Fruit fly (Drosophila melanogaster) whole organism, embryonic: ENCODE measurements around the gene CG4709.

Experiments used
- Asciz ChIP-seq: fragments of 200-800 bp; sonication (Bioruptor generic); optimal IDR thresholded peaks from 2 replicates; lab custom pipeline; 2017; ENCODE audit warnings: missing biosample characterization, mild to moderate bottlenecking, missing genetic modification characterization, missing genetic modification reagents
- Atf6 ChIP-seq: fragments of 200-800 bp; sonication (Bioruptor generic); IDR thresholded peaks from 2 replicates; pipeline ENCODE4 v1.3.6; 2022; ENCODE audit warnings: missing biosample characterization, missing genetic modification characterization
- BtbVII ChIP-seq: fragments of 200-800 bp; sonication (Bioruptor generic); optimal IDR thresholded peaks from 3 replicates; lab custom pipeline; 2017; ENCODE audit warnings: missing biosample characterization, mild to moderate bottlenecking, missing genetic modification characterization
- C15 ChIP-seq: fragments of 200-800 bp; sonication (Bioruptor generic); IDR thresholded peaks from 3 replicates; pipeline ENCODE4 v1.3.6; 2022; ENCODE audit warnings: missing biosample characterization, missing genetic modification characterization
- CG10209 ChIP-seq: fragments of 200-800 bp; sonication (Bioruptor generic); optimal IDR thresholded peaks from 3 replicates; lab custom pipeline; 2017; ENCODE audit warnings: missing biosample characterization, mild to moderate bottlenecking, missing genetic modification characterization, missing genetic modification reagents
- CG10366 ChIP-seq: fragments of 200-800 bp; sonication (Bioruptor generic); IDR thresholded peaks from 2 replicates; pipeline ENCODE4 v1.3.6; 2022; ENCODE audit warnings: missing biosample characterization, missing genetic modification characterization
- CG12236 ChIP-seq: fragments of 200-800 bp; sonication (Bioruptor generic); optimal IDR thresholded peaks from 2 replicates; lab custom pipeline; 2016; ENCODE audit warnings: missing biosample characterization, missing genetic modification characterization
- CG13624 ChIP-seq: fragments of 200-800 bp; sonication (Bioruptor generic); optimal IDR thresholded peaks from 2 replicates; lab custom pipeline; 2016; ENCODE audit warnings: missing biosample characterization, missing genetic modification characterization
- CG13775 ChIP-seq: fragments of 200-800 bp; sonication (Bioruptor generic); optimal IDR thresholded peaks from 3 replicates; lab custom pipeline; 2017; ENCODE audit warnings: missing biosample characterization, mild to moderate bottlenecking, missing genetic modification characterization
- CG17328 ChIP-seq: fragments of 200-800 bp; sonication (Bioruptor generic); IDR thresholded peaks from 2 replicates; pipeline ENCODE4 v1.3.6; 2022; ENCODE audit warnings: missing biosample characterization, missing genetic modification characterization
- CG17829 ChIP-seq: fragments of 200-800 bp; optimal IDR thresholded peaks from 2 replicates; lab custom pipeline; 2019; ENCODE audit warnings: missing biosample characterization, mild to moderate bottlenecking, missing genetic modification characterization, moderate library complexity
- CG3726 ChIP-seq: fragments of 200-800 bp; sonication (Bioruptor generic); IDR thresholded peaks from 3 replicates; pipeline ENCODE4, ENCODE4 v1.3.6; 2022; ENCODE audit warnings: missing biosample characterization, missing genetic modification characterization
- CG6254 ChIP-seq: fragments of 200-800 bp; sonication (Bioruptor generic); optimal IDR thresholded peaks from 3 replicates; lab custom pipeline; 2017; ENCODE audit warnings: mild to moderate bottlenecking, missing biosample characterization, missing genetic modification reagents, missing genetic modification characterization
- CG7745 ChIP-seq: fragments of 200-800 bp; sonication (Bioruptor generic); optimal IDR thresholded peaks from 2 replicates; lab custom pipeline; 2018; ENCODE audit warnings: missing biosample characterization, mild to moderate bottlenecking, missing genetic modification characterization, moderate library complexity
- CG7786 ChIP-seq: fragments of 200-800 bp; sonication (Bioruptor generic); optimal IDR thresholded peaks from 2 replicates; lab custom pipeline; 2016; ENCODE audit warnings: missing biosample characterization, missing genetic modification characterization
- CG7928 ChIP-seq: fragments of 200-800 bp; sonication (Bioruptor generic); optimal IDR thresholded peaks from 2 replicates; lab custom pipeline; 2017; ENCODE audit warnings: missing biosample characterization, mild to moderate bottlenecking, missing genetic modification characterization
- CG8478 ChIP-seq: fragments of >200 bp; optimal IDR thresholded peaks from 2 replicates; lab custom pipeline; 2018
- CG9727 ChIP-seq: fragments of 200-800 bp; sonication (Bioruptor generic); optimal IDR thresholded peaks from 3 replicates; lab custom pipeline; 2017; ENCODE audit warnings: missing biosample characterization, mild to moderate bottlenecking, missing genetic modification characterization
- CrebB ChIP-seq: fragments of 200-800 bp; sonication (Bioruptor generic); optimal IDR thresholded peaks from 3 replicates; lab custom pipeline; 2018; ENCODE audit warnings: missing biosample characterization, mild to moderate bottlenecking, missing genetic modification characterization
- D19B ChIP-seq: fragments of 200-800 bp; sonication (Bioruptor generic); optimal IDR thresholded peaks from 2 replicates; lab custom pipeline; 2017; ENCODE audit warnings: missing biosample characterization, mild to moderate bottlenecking, missing genetic modification characterization
- Dek ChIP-seq: fragments of 200-800 bp; sonication (Bioruptor generic); optimal IDR thresholded peaks from 3 replicates; lab custom pipeline; 2019; ENCODE audit warnings: missing biosample characterization, mild to moderate bottlenecking, missing genetic modification characterization, moderate library complexity
- ERR ChIP-seq: fragments of 200-800 bp; sonication (Bioruptor generic); optimal IDR thresholded peaks from 2 replicates; lab custom pipeline; 2016; ENCODE audit warnings: missing biosample characterization, missing genetic modification characterization
- Fer1 ChIP-seq: fragments of 200-800 bp; sonication (Bioruptor generic); optimal IDR thresholded peaks from 2 replicates; lab custom pipeline; 2017; ENCODE audit warnings: missing biosample characterization, mild to moderate bottlenecking, missing genetic modification characterization
- Gsc ChIP-seq: fragments of 200-800 bp; sonication (Bioruptor generic); IDR thresholded peaks from 2 replicates; pipeline ENCODE4 v1.3.6; 2022; ENCODE audit warnings: missing biosample characterization, missing genetic modification characterization
- H2.0 ChIP-seq: fragments of 200-800 bp; sonication (Bioruptor generic); IDR thresholded peaks from 2 replicates; pipeline ENCODE4 v1.3.6; 2022; ENCODE audit warnings: missing biosample characterization, missing genetic modification characterization
- Lpt ChIP-seq: fragments of >200 bp; optimal IDR thresholded peaks from 2 replicates; lab custom pipeline; 2018; ENCODE audit warnings: missing biosample characterization, missing genetic modification characterization
- Mad ChIP-seq: fragments of 200-800 bp; sonication (Bioruptor generic); optimal IDR thresholded peaks from 2 replicates; lab custom pipeline; 2016; ENCODE audit warnings: missing biosample characterization, missing genetic modification characterization
- Mes4 ChIP-seq: fragments of 200-800 bp; sonication (Bioruptor generic); optimal IDR thresholded peaks from 2 replicates; lab custom pipeline; 2016; ENCODE audit warnings: missing biosample characterization, missing genetic modification characterization
- Rfx ChIP-seq: fragments of 200-800 bp; sonication (Bioruptor generic); IDR thresholded peaks from 2 replicates; pipeline ENCODE4 v1.3.6; 2022; ENCODE audit warnings: missing biosample characterization, missing genetic modification characterization
- Sox100B ChIP-seq: fragments of 200-800 bp; sonication (Bioruptor generic); optimal IDR thresholded peaks from 3 replicates; lab custom pipeline; 2018; ENCODE audit warnings: missing biosample characterization, mild to moderate bottlenecking, missing genetic modification characterization
- Xbp1 ChIP-seq: fragments of 200-800 bp; sonication (Bioruptor generic); optimal IDR thresholded peaks from 3 replicates; lab custom pipeline; 2016; ENCODE audit warnings: missing biosample characterization, mild to moderate bottlenecking, missing genetic modification characterization
- Xrp1 ChIP-seq: fragments of 200-800 bp; sonication (Bioruptor generic); IDR thresholded peaks from 2 replicates; pipeline ENCODE4 v1.3.6; 2022; ENCODE audit warnings: missing biosample characterization, missing genetic modification characterization
- abd-A ChIP-seq: fragments of 200-800 bp; sonication (Bioruptor generic); optimal IDR thresholded peaks from 3 replicates; lab custom pipeline; 2019; ENCODE audit warnings: missing biosample characterization, mild to moderate bottlenecking, missing genetic modification characterization, moderate library complexity
- al ChIP-seq: fragments of 200-800 bp; sonication (Bioruptor generic); IDR thresholded peaks from 2 replicates; pipeline ENCODE4 v1.3.6; 2022; ENCODE audit warnings: missing biosample characterization, missing genetic modification characterization
- ato ChIP-seq: fragments of 200-800 bp; sonication (Bioruptor generic); IDR thresholded peaks from 2 replicates; pipeline ENCODE4 v1.3.6; 2022; ENCODE audit warnings: missing biosample characterization, missing genetic modification characterization; ENCODE audit not compliant: partially characterized antibody
- crp ChIP-seq, 2 experiments: fragments of 200-800 bp; sonication (Bioruptor generic); optimal IDR thresholded peaks; 2 replicates in 1 of 2; 3 replicates in 1 of 2; lab custom pipeline; 2017; ENCODE audit warnings: missing biosample characterization in 2 of 2, missing genetic modification characterization in 2 of 2, mild to moderate bottlenecking in 1 of 2, moderate library complexity in 1 of 2
- danr ChIP-seq: fragments of 200-800 bp; sonication (Bioruptor generic); IDR thresholded peaks from 2 replicates; pipeline ENCODE4 v1.3.6; 2022; ENCODE audit warnings: missing biosample characterization, missing genetic modification characterization
- eve ChIP-seq, 2 experiments: fragments of >200 bp; optimal IDR thresholded peaks; 2 replicates each; lab custom pipeline; 2017; ENCODE audit warnings: missing biosample characterization in 2 of 2, missing genetic modification characterization in 2 of 2
- eyg ChIP-seq: fragments of 200-800 bp; sonication (Bioruptor generic); optimal IDR thresholded peaks from 3 replicates; lab custom pipeline; 2016; ENCODE audit warnings: missing biosample characterization, missing genetic modification characterization
- fd3F ChIP-seq: fragments of 200-800 bp; sonication (Bioruptor generic); optimal IDR thresholded peaks from 2 replicates; lab custom pipeline; 2018; ENCODE audit warnings: missing biosample characterization, mild to moderate bottlenecking, missing genetic modification characterization, moderate library complexity
- gcm ChIP-seq: fragments of 200-800 bp; sonication (Bioruptor generic); optimal IDR thresholded peaks from 2 replicates; lab custom pipeline; 2019; ENCODE audit warnings: missing biosample characterization, mild to moderate bottlenecking, missing genetic modification characterization, moderate library complexity
- gcm2 ChIP-seq: fragments of 200-800 bp; sonication (Bioruptor generic); optimal IDR thresholded peaks from 2 replicates; lab custom pipeline; 2016; ENCODE audit warnings: missing biosample characterization, missing genetic modification characterization
- gsb-n ChIP-seq: fragments of 200-800 bp; sonication (Bioruptor generic); optimal IDR thresholded peaks from 3 replicates; lab custom pipeline; 2018; ENCODE audit warnings: missing biosample characterization, mild to moderate bottlenecking, missing genetic modification characterization
- ind ChIP-seq: fragments of 200-800 bp; sonication (Bioruptor generic); optimal IDR thresholded peaks from 3 replicates; lab custom pipeline; 2016; ENCODE audit warnings: missing biosample characterization, missing genetic modification characterization
- jumu ChIP-seq: fragments of 200-800 bp; sonication (Bioruptor generic); optimal IDR thresholded peaks from 3 replicates; lab custom pipeline; 2016; ENCODE audit warnings: missing biosample characterization, missing genetic modification characterization
- pfk ChIP-seq: fragments of 200-800 bp; sonication (Bioruptor generic); optimal IDR thresholded peaks from 2 replicates; lab custom pipeline; 2018; ENCODE audit warnings: missing biosample characterization, mild to moderate bottlenecking, missing genetic modification characterization, moderate library complexity
- pros ChIP-seq: fragments of 200-800 bp; sonication (Bioruptor generic); optimal IDR thresholded peaks from 3 replicates; lab custom pipeline; 2019; ENCODE audit warnings: missing biosample characterization, mild to moderate bottlenecking, missing genetic modification characterization, moderate library complexity
- slbo ChIP-seq: fragments of 200-800 bp; sonication (Bioruptor generic); IDR thresholded peaks from 2 replicates; pipeline ENCODE4 v1.3.6; 2022; ENCODE audit warnings: missing biosample characterization, missing genetic modification characterization
- tna ChIP-seq: fragments of 200-800 bp; sonication (Bioruptor generic); IDR thresholded peaks from 2 replicates; pipeline ENCODE4 v1.3.6; 2022; ENCODE audit warnings: missing biosample characterization, missing genetic modification characterization; ENCODE audit not compliant: partially characterized antibody
- tup ChIP-seq: fragments of 200-800 bp; sonication (Bioruptor generic); optimal IDR thresholded peaks from 2 replicates; lab custom pipeline; 2016; ENCODE audit warnings: missing biosample characterization, mild to moderate bottlenecking, missing genetic modification characterization, moderate library complexity
- yki ChIP-seq: fragments of >200 bp; optimal IDR thresholded peaks from 3 replicates; lab custom pipeline; 2018

The CG4709 gene

dm6 chr2L:9984078-9984772, 30.1 kb downstream of the CG4709 start, which contains the start of gene bib:
Gene bib, plus strand, starts transcription at chr2L:9984645.
- TF ChIP-seq CG13624 (GFP tag; lab: Kevin White, UChicago) (no peak), crp (GFP tag; optimal IDR thresholded peaks at IDR 0.05; lab: Kevin White, UChicago) (peak in 1 of 2 experiments; percentile 38), pfk (GFP tag; lab: Kevin White, UChicago) (peak; percentile 94), al (no peak), tna (GFP tag; lab: Robert Waterston, UW) (no peak), Fer1 (GFP tag; lab: Kevin White, UChicago) (peak; percentile 87), CG13775 (GFP tag; lab: Kevin White, UChicago) (peak; percentile 91), eve (GFP tag; optimal IDR thresholded peaks at IDR 0.05; lab: Kevin White, UChicago) (no peak), gcm2 (GFP tag; lab: Kevin White, UChicago) (no peak), Asciz (peak; percentile 75), H2.0 (0 out of 2 replicates have a peak, but pooled peaks have one; percentile 31), tup (GFP tag; lab: Kevin White, UChicago) (peak; percentile 52), CG7928 (GFP tag; lab: Kevin White, UChicago) (peak; percentile 26), abd-A (no peak), CrebB (no peak), CG10209 (GFP tag; lab: Kevin White, UChicago) (peak; percentile 85), ind (peak; percentile 73), CG3726 (GFP tag; lab: Robert Waterston, UW) (no peak), CG9727 (GFP tag; lab: Kevin White, UChicago) (peak; percentile 96), Lpt (GFP tag; lab: Kevin White, UChicago) (no peak), CG10366 (peak; percentile 57; the same call in 1 of the 2 replicates), CG17328 (GFP tag; lab: Robert Waterston, UW) (peak; percentile 69), fd3F (GFP tag; lab: Kevin White, UChicago) (peak; percentile 52), D19B (GFP tag; lab: Kevin White, UChicago) (peak; percentile 47), Xrp1 (GFP tag; lab: Robert Waterston, UW) (peak; percentile 89), Gsc (GFP tag; lab: Robert Waterston, UW) (no peak), Rfx (peak; percentile 67), Sox100B (GFP tag; lab: Kevin White, UChicago) (peak; percentile 92), Mad (GFP tag; lab: Kevin White, UChicago) (peak; percentile 8), pros (GFP tag; lab: Kevin White, UChicago) (peak; percentile 60), gsb-n (tag; lab: Kevin White, UChicago) (peak; percentile 89), CG12236 (GFP tag; lab: Kevin White, UChicago) (no peak), yki (lab: Kevin White, UChicago) (no peak), C15 (no peak), CG17829 (tag; lab: Kevin White, UChicago) (peak; percentile 95), Atf6 (peak; percentile 62), BtbVII (GFP tag; lab: Kevin White, UChicago) (peak; percentile 74), CG7786 (GFP tag; lab: Kevin White, UChicago) (peak; percentile 4), danr (GFP tag; lab: Robert Waterston, UW) (peak; percentile 56; the same call in 1 of the 2 replicates), eyg (GFP tag; lab: Kevin White, UChicago) (no peak), ERR (GFP tag; lab: Kevin White, UChicago) (no peak), ato (no peak), Mes4 (no peak), CG6254 (GFP tag; lab: Kevin White, UChicago) (peak; percentile 85), Dek (tag; lab: Kevin White, UChicago) (peak; percentile 59), gcm (peak; percentile 85), CG7745 (no peak), Xbp1 (GFP tag; lab: Kevin White, UChicago) (peak; percentile 80), jumu (GFP tag; lab: Kevin White, UChicago) (no peak), slbo (GFP tag; lab: Robert Waterston, UW) (peak; percentile 68), CG8478 (lab: Kevin White, UChicago) (no peak)
